Worm (Caenorhabditis elegans): Measurements from ENCODE around the gene nrf-6.

Gene nrf-6

DNA sequence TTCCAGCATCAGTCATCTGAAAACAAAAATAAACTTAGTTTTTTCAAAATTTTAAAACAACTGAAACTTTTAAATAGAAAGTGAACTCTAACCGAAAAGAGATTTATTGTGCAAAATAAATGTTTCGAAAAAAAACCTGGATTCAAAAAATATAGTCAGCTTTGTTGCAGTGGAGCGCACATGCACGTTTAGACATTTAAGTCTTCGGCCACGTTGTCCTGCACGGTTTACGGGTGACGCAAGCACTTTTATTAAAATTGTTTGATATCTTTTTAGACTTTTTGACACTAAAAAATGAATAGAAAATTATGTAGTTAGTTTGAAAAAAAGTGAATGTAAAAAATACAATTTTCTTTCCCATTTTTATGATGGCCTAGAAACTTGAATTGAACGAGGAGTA lies 6.9 kb upstream of the nrf-6 start, which contains the start of the genes ubh-4 and algn-6:
TSS of gene ubh-4 (minus strand) at position 182 of the 400 bp plus-strand sequence.
TSS of gene algn-6 (plus strand) at position 387 of the 400 bp plus-strand sequence.
- peak; percentile 74 for TF ChIP-seq rnt-1 (tag; optimal IDR thresholded peaks at IDR 0.05)
- no peak for TF ChIP-seq sup-37 (GFP tag; optimal IDR thresholded peaks at IDR 0.05)
- TF ChIP-seq sox-4 (tag; optimal IDR thresholded peaks at IDR 0.05): no peak
- TF ChIP-seq nhr-12 (tag; optimal IDR thresholded peaks at IDR 0.05): no peak
- no peak for TF ChIP-seq F16B12.6 (tag; optimal IDR thresholded peaks at IDR 0.05)
- TF ChIP-seq lin-14 (GFP tag; optimal IDR thresholded peaks at IDR 0.05): peak; percentile 76
- TF ChIP-seq swsn-7 (tag; optimal IDR thresholded peaks at IDR 0.05): peak; percentile 46
- TF ChIP-seq lin-13 (GFP tag; optimal IDR thresholded peaks at IDR 0.05): no peak
- TF ChIP-seq lir-3 (tag; optimal IDR thresholded peaks at IDR 0.05; ENCODE audit: poor library complexity): peak; percentile 80
- peak in 1 of 2 experiments; percentile 17 for TF ChIP-seq mdl-1 (tag; optimal IDR thresholded peaks at IDR 0.05)
- TF ChIP-seq elt-2 (tag; optimal IDR thresholded peaks at IDR 0.05): no peak
- peak; percentile 8 for TF ChIP-seq snpc-4 (tag; optimal IDR thresholded peaks at IDR 0.05)
- peak; percentile 78 for TF ChIP-seq mep-1 (tag; optimal IDR thresholded peaks at IDR 0.05)
- TF ChIP-seq nhr-84 (tag; optimal IDR thresholded peaks at IDR 0.05): no peak
- TF ChIP-seq nhr-237 (tag; optimal IDR thresholded peaks at IDR 0.05): no peak
- TF ChIP-seq unc-130 (tag; optimal IDR thresholded peaks at IDR 0.05): peak; percentile 34
- peak; percentile 50 for TF ChIP-seq nhr-19 (GFP tag; conservative IDR thresholded peaks at IDR 0.05)
- TF ChIP-seq jun-1 (tag; optimal IDR thresholded peaks at IDR 0.05): no peak
- TF ChIP-seq ceh-63 (GFP tag; optimal IDR thresholded peaks at IDR 0.05): no peak
- no peak for TF ChIP-seq zag-1 (tag; optimal IDR thresholded peaks at IDR 0.05)
- TF ChIP-seq ceh-90 (tag; optimal IDR thresholded peaks at IDR 0.05): peak; percentile 66
- TF ChIP-seq tbx-2 (tag; optimal IDR thresholded peaks at IDR 0.05): peak; percentile 53
- TF ChIP-seq nhr-90 (tag; optimal IDR thresholded peaks at IDR 0.05; ENCODE audit: poor library complexity): peak; percentile 53
- peak; percentile 67 for TF ChIP-seq efl-1 (optimal IDR thresholded peaks at IDR 0.05)
- TF ChIP-seq efl-1 (GFP tag; optimal IDR thresholded peaks at IDR 0.05 in 1 of 2): peak; percentile 63 to 96
- peak; percentile 83 for TF ChIP-seq lin-15B (tag; optimal IDR thresholded peaks at IDR 0.05)
- TF ChIP-seq ets-5 (GFP tag; IDR thresholded peaks at IDR 0.05): no peak
- TF ChIP-seq hpl-2 (GFP tag; optimal IDR thresholded peaks at IDR 0.05): no peak
- TF ChIP-seq nhr-11 (tag; optimal IDR thresholded peaks at IDR 0.05): no peak
- TF ChIP-seq ceh-82 (tag; optimal IDR thresholded peaks at IDR 0.05): no peak
- TF ChIP-seq fkh-4 (tag; optimal IDR thresholded peaks at IDR 0.05; ENCODE audit: borderline replicate concordance): no peak
- no peak for TF ChIP-seq aha-1 (tag; optimal IDR thresholded peaks at IDR 0.05)
- TF ChIP-seq nhr-28 (tag; optimal IDR thresholded peaks at IDR 0.05): no peak
- no peak for TF ChIP-seq sptf-1 (tag; optimal IDR thresholded peaks at IDR 0.05)
- no peak for TF ChIP-seq tlp-1 (tag; optimal IDR thresholded peaks at IDR 0.05)
- no peak for TF ChIP-seq lin-39 (tag; optimal IDR thresholded peaks at IDR 0.05)
- peak; percentile 16 for TF ChIP-seq blmp-1 (tag; optimal IDR thresholded peaks at IDR 0.05)
- no peak for TF ChIP-seq fkh-10 (GFP tag; optimal IDR thresholded peaks at IDR 0.05)
- no peak for TF ChIP-seq alr-1 (tag; optimal IDR thresholded peaks at IDR 0.05; ENCODE audit: borderline replicate concordance)
- TF ChIP-seq ama-1 (optimal IDR thresholded peaks at IDR 0.05): no peak
- peak; percentile 23 for TF ChIP-seq unc-86 (tag; optimal IDR thresholded peaks at IDR 0.05)
- TF ChIP-seq zip-4 (GFP tag; optimal IDR thresholded peaks at IDR 0.05): no peak
- no peak for TF ChIP-seq unc-30 (tag; optimal IDR thresholded peaks at IDR 0.05)
- no peak for TF ChIP-seq ceh-88 (GFP tag; IDR thresholded peaks at IDR 0.05)
- TF ChIP-seq nhr-20 (tag; optimal IDR thresholded peaks at IDR 0.05): peak; percentile 72
- TF ChIP-seq fos-1 (tag; optimal IDR thresholded peaks at IDR 0.05): no peak
- TF ChIP-seq snu-23 (GFP tag; optimal IDR thresholded peaks at IDR 0.05): peak; percentile 69
- no peak for TF ChIP-seq C34B4.2 (tag; optimal IDR thresholded peaks at IDR 0.05)
- no peak for TF ChIP-seq efl-3 (GFP tag; optimal IDR thresholded peaks at IDR 0.05)
- peak; percentile 62 to 80 for TF ChIP-seq lin-35 (GFP tag; optimal IDR thresholded peaks at IDR 0.05)
- peak; percentile 57 to 74 (median 63) for TF ChIP-seq dpl-1 (GFP tag; optimal IDR thresholded peaks at IDR 0.05)
- peak; percentile 13 for TF ChIP-seq egl-13 (tag; optimal IDR thresholded peaks at IDR 0.05)
- TF ChIP-seq unc-98 (GFP tag; IDR thresholded peaks at IDR 0.05): no peak
- TF ChIP-seq fkh-8 (tag; optimal IDR thresholded peaks at IDR 0.05): peak; percentile 49
- peak; percentile 28 for TF ChIP-seq dsc-1 (tag; optimal IDR thresholded peaks at IDR 0.05)
